Worm (Caenorhabditis elegans): ENCODE measurements around the gene Y39B6A.10.

Y39B6A.10 gene

DNA sequence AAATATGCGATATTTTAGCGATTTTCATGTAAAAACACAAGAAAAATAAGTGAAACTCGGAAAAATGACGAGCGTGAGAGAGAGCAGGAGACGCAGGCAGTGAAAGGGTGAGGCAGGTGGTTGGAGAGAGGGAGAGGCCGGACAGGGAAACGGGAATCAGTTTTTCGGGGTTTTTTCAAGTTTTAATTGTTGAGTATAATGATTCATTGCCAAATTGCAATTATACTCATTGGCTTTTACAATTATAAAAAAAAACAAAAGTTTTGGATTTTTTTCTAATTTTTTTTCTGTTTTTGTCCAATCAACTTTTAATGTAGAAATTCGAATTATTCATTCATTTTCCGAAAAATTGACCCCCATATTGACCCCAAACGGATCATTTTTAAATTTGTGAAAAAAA is 50.9 kb downstream of the Y39B6A.10 start, which contains the start of gene nhr-95:
Gene nhr-95 (minus strand): TSS at position 101 of the 400 bp plus-strand sequence.
- TF ChIP-seq nhr-237 (tag; optimal IDR thresholded peaks at IDR 0.05) = no peak
- no peak for TF ChIP-seq ceh-28 (tag; optimal IDR thresholded peaks at IDR 0.05)
- TF ChIP-seq pha-4 (tag; optimal IDR thresholded peaks at IDR 0.05) = no peak
- TF ChIP-seq eor-1 (tag; optimal IDR thresholded peaks at IDR 0.05) = no peak
- peak; percentile 6 for TF ChIP-seq hmg-11 (tag; optimal IDR thresholded peaks at IDR 0.05)
- no peak for TF ChIP-seq ztf-4 (tag; optimal IDR thresholded peaks at IDR 0.05)
- TF ChIP-seq nfya-1 (tag; optimal IDR thresholded peaks at IDR 0.05; ENCODE audit: insufficient read depth) = no peak
- TF ChIP-seq sea-2 (GFP tag; optimal IDR thresholded peaks at IDR 0.05) = no peak
- no peak for TF ChIP-seq mdl-1 (tag; optimal IDR thresholded peaks at IDR 0.05)

Data from whole organism, L3 larva.